Fruit fly (Drosophila melanogaster) whole organism, embryonic: ENCODE measurements around the gene Apt1.

ENCODE experiments used
- Abd-B ChIP-seq: fragments of 200-800 bp; sonication (Bioruptor generic); optimal IDR thresholded peaks from 2 replicates; lab custom pipeline; 2018; ENCODE audit warnings: missing biosample characterization, mild to moderate bottlenecking, missing genetic modification characterization, moderate library complexity
- Asciz ChIP-seq: fragments of 200-800 bp; sonication (Bioruptor generic); optimal IDR thresholded peaks from 2 replicates; lab custom pipeline; 2017; ENCODE audit warnings: missing biosample characterization, mild to moderate bottlenecking, missing genetic modification characterization, missing genetic modification reagents
- Atf3 ChIP-seq: fragments of 200-800 bp; sonication (Bioruptor generic); optimal IDR thresholded peaks from 3 replicates; lab custom pipeline; 2016; ENCODE audit warnings: missing biosample characterization, missing genetic modification characterization
- Atf6 ChIP-seq: fragments of 200-800 bp; sonication (Bioruptor generic); IDR thresholded peaks from 2 replicates; pipeline ENCODE4 v1.3.6; 2022; ENCODE audit warnings: missing biosample characterization, missing genetic modification characterization
- Blimp-1 ChIP-seq: fragments of 200-800 bp; sonication (Bioruptor generic); optimal IDR thresholded peaks from 3 replicates; lab custom pipeline; 2018; ENCODE audit warnings: missing biosample characterization, missing genetic modification characterization, mild to moderate bottlenecking, moderate library complexity, missing genetic modification reagents
- CG1024 ChIP-seq: fragments of 200-800 bp; sonication (Bioruptor generic); IDR thresholded peaks from 2 replicates; pipeline ENCODE4 v1.3.6; 2022; ENCODE audit warnings: missing biosample characterization, missing genetic modification characterization
- CG10321 ChIP-seq: fragments of 200-800 bp; sonication (Bioruptor generic); IDR thresholded peaks from 2 replicates; pipeline ENCODE4 v1.3.6; 2022; ENCODE audit warnings: missing biosample characterization, missing genetic modification characterization
- CG11398 ChIP-seq: fragments of 200-800 bp; sonication (Bioruptor generic); optimal IDR thresholded peaks from 2 replicates; lab custom pipeline; 2016; ENCODE audit warnings: missing biosample characterization, missing genetic modification characterization
- CG11456 ChIP-seq: fragments of 200-800 bp; sonication (Bioruptor generic); IDR thresholded peaks from 3 replicates; pipeline ENCODE4 v1.3.6; 2022; ENCODE audit warnings: missing biosample characterization, missing genetic modification characterization
- CG13123 ChIP-seq: fragments of 200-800 bp; sonication (Bioruptor generic); optimal IDR thresholded peaks from 2 replicates; lab custom pipeline; 2016; ENCODE audit warnings: missing biosample characterization, missing genetic modification characterization
- CG16863 ChIP-seq: fragments of 200-800 bp; sonication (Bioruptor generic); optimal IDR thresholded peaks from 3 replicates; lab custom pipeline; 2016; ENCODE audit warnings: missing biosample characterization, missing genetic modification characterization
- CG17361 ChIP-seq: fragments of 200-800 bp; sonication (Bioruptor generic); IDR thresholded peaks from 3 replicates; pipeline ENCODE4 v1.3.6; 2022; ENCODE audit warnings: missing biosample characterization, missing genetic modification characterization
- CG17829 ChIP-seq: fragments of 200-800 bp; optimal IDR thresholded peaks from 2 replicates; lab custom pipeline; 2019; ENCODE audit warnings: missing biosample characterization, mild to moderate bottlenecking, missing genetic modification characterization, moderate library complexity
- CG2116 ChIP-seq: fragments of 200-800 bp; sonication (Bioruptor generic); optimal IDR thresholded peaks from 3 replicates; lab custom pipeline; 2018; ENCODE audit warnings: missing biosample characterization, mild to moderate bottlenecking, missing genetic modification characterization
- CG30431 ChIP-seq: fragments of 200-800 bp; sonication (Bioruptor generic); optimal IDR thresholded peaks from 2 replicates; lab custom pipeline; 2017; ENCODE audit warnings: missing biosample characterization, missing genetic modification characterization
- CG32772 ChIP-seq: fragments of 200-800 bp; sonication (Bioruptor generic); IDR thresholded peaks from 2 replicates; pipeline ENCODE4 v1.3.6; 2022; ENCODE audit warnings: missing biosample characterization, missing genetic modification characterization
- CG3407 ChIP-seq: fragments of 200-800 bp; sonication (Bioruptor generic); optimal IDR thresholded peaks from 2 replicates; lab custom pipeline; 2018; ENCODE audit warnings: missing biosample characterization, mild to moderate bottlenecking, missing genetic modification characterization
- CG42726 ChIP-seq: fragments of 200-800 bp; sonication (Bioruptor generic); IDR thresholded peaks from 2 replicates; pipeline ENCODE4 v1.3.6; 2022; ENCODE audit warnings: missing biosample characterization, missing genetic modification characterization; ENCODE audit not compliant: partially characterized antibody
- CG4282 ChIP-seq: fragments of 200-800 bp; sonication (Bioruptor generic); optimal IDR thresholded peaks from 2 replicates; lab custom pipeline; 2016; ENCODE audit warnings: missing biosample characterization, missing genetic modification characterization
- CG43689 ChIP-seq: fragments of 200-800 bp; sonication (Bioruptor generic); IDR thresholded peaks from 2 replicates; pipeline ENCODE4 v1.3.6; 2022; ENCODE audit warnings: missing biosample characterization, missing genetic modification characterization
- CG4730 ChIP-seq: fragments of 200-800 bp; sonication (Bioruptor generic); IDR thresholded peaks from 2 replicates; pipeline ENCODE4 v1.3.6; 2022; ENCODE audit warnings: missing biosample characterization, missing genetic modification characterization
- CG6683 ChIP-seq: fragments of 200-800 bp; sonication (Bioruptor generic); optimal IDR thresholded peaks from 2 replicates; lab custom pipeline; 2017; ENCODE audit warnings: missing biosample characterization, mild to moderate bottlenecking, missing genetic modification characterization, missing genetic modification reagents
- CG7556 ChIP-seq: fragments of 200-800 bp; sonication (Bioruptor generic); optimal IDR thresholded peaks from 2 replicates; lab custom pipeline; 2017; ENCODE audit warnings: missing biosample characterization, mild to moderate bottlenecking, missing genetic modification characterization
- CG8359 ChIP-seq: fragments of 200-800 bp; sonication (Bioruptor generic); optimal IDR thresholded peaks from 2 replicates; lab custom pipeline; 2017; ENCODE audit warnings: missing biosample characterization, mild to moderate bottlenecking, missing genetic modification characterization, borderline replicate concordance
- CG9727 ChIP-seq: fragments of 200-800 bp; sonication (Bioruptor generic); optimal IDR thresholded peaks from 3 replicates; lab custom pipeline; 2017; ENCODE audit warnings: missing biosample characterization, mild to moderate bottlenecking, missing genetic modification characterization
- CG9876 ChIP-seq: fragments of 200-800 bp; sonication (Bioruptor generic); optimal IDR thresholded peaks from 2 replicates; lab custom pipeline; 2016; ENCODE audit warnings: missing biosample characterization, missing genetic modification characterization
- CG9932 ChIP-seq: fragments of 200-800 bp; sonication (Bioruptor generic); IDR thresholded peaks from 2 replicates; pipeline ENCODE4 v1.3.6; 2022; ENCODE audit warnings: missing biosample characterization, missing genetic modification characterization
- CHES-1-like ChIP-seq: fragments of 200-800 bp; sonication (Bioruptor generic); optimal IDR thresholded peaks from 2 replicates; lab custom pipeline; 2016; ENCODE audit warnings: missing biosample characterization, missing genetic modification characterization
- CTCF ChIP-seq: fragments of 200-800 bp; sonication (Bioruptor generic); optimal IDR thresholded peaks from 2 replicates; lab custom pipeline; 2017; ENCODE audit warnings: missing biosample characterization, mild to moderate bottlenecking, missing genetic modification characterization, moderate library complexity
- Chrac-16 ChIP-seq: fragments of 200-800 bp; sonication (Bioruptor generic); optimal IDR thresholded peaks from 3 replicates; lab custom pipeline; 2016; ENCODE audit warnings: missing biosample characterization, missing genetic modification characterization
- CoRest ChIP-seq: fragments of 200-800 bp; sonication (Bioruptor generic); optimal IDR thresholded peaks from 3 replicates; lab custom pipeline; 2018; ENCODE audit warnings: missing biosample characterization, mild to moderate bottlenecking, missing genetic modification characterization, moderate library complexity
- D19B ChIP-seq: fragments of 200-800 bp; sonication (Bioruptor generic); optimal IDR thresholded peaks from 2 replicates; lab custom pipeline; 2017; ENCODE audit warnings: missing biosample characterization, mild to moderate bottlenecking, missing genetic modification characterization
- Dip3 ChIP-seq: fragments of 200-800 bp; sonication (Bioruptor generic); optimal IDR thresholded peaks from 3 replicates; lab custom pipeline; 2016; ENCODE audit warnings: missing biosample characterization, missing genetic modification characterization
- HHEX ChIP-seq: fragments of 200-800 bp; sonication (Bioruptor generic); optimal IDR thresholded peaks from 3 replicates; lab custom pipeline; 2017; ENCODE audit warnings: missing biosample characterization, mild to moderate bottlenecking, missing genetic modification characterization, missing genetic modification reagents
- Mes4 ChIP-seq: fragments of 200-800 bp; sonication (Bioruptor generic); optimal IDR thresholded peaks from 2 replicates; lab custom pipeline; 2016; ENCODE audit warnings: missing biosample characterization, missing genetic modification characterization
- Oaz ChIP-seq: fragments of 200-800 bp; sonication (Bioruptor generic); IDR thresholded peaks from 2 replicates; pipeline ENCODE4 v1.3.6; 2022; ENCODE audit warnings: missing biosample characterization, missing genetic modification characterization
- Rfx ChIP-seq: fragments of 200-800 bp; sonication (Bioruptor generic); IDR thresholded peaks from 2 replicates; pipeline ENCODE4 v1.3.6; 2022; ENCODE audit warnings: missing biosample characterization, missing genetic modification characterization
- Ssrp ChIP-seq: fragments of 200-800 bp; sonication (Bioruptor generic); optimal IDR thresholded peaks from 2 replicates; lab custom pipeline; 2018; ENCODE audit warnings: missing biosample characterization, mild to moderate bottlenecking, missing genetic modification characterization, moderate library complexity
- Usf ChIP-seq: fragments of 200-800 bp; sonication (Bioruptor generic); optimal IDR thresholded peaks from 2 replicates; lab custom pipeline; 2017; ENCODE audit warnings: missing genotype, missing biosample characterization, missing genetic modification characterization
- az2 ChIP-seq: fragments of 200-800 bp; sonication (Bioruptor generic); optimal IDR thresholded peaks from 3 replicates; lab custom pipeline; 2016; ENCODE audit warnings: missing biosample characterization, missing genetic modification characterization
- bsh ChIP-seq, 2 experiments: fragments of 200-800 bp; sonication (Bioruptor generic); optimal IDR thresholded peaks; 2 replicates each; lab custom pipeline; 2017 to 2018; ENCODE audit warnings: mild to moderate bottlenecking in 2 of 2, missing biosample characterization in 2 of 2, missing genetic modification characterization in 2 of 2, moderate library complexity in 1 of 2
- chn ChIP-seq: fragments of 200-800 bp; sonication (Bioruptor generic); optimal IDR thresholded peaks from 2 replicates; lab custom pipeline; 2016; ENCODE audit warnings: missing biosample characterization, missing genetic modification characterization
- crp ChIP-seq, 2 experiments: fragments of 200-800 bp; sonication (Bioruptor generic); optimal IDR thresholded peaks; 2 replicates in 1 of 2; 3 replicates in 1 of 2; lab custom pipeline; 2017; ENCODE audit warnings: missing biosample characterization in 2 of 2, missing genetic modification characterization in 2 of 2, mild to moderate bottlenecking in 1 of 2, moderate library complexity in 1 of 2
- dysf ChIP-seq: fragments of 200-800 bp; sonication (Bioruptor generic); IDR thresholded peaks from 3 replicates; pipeline ENCODE4 v1.3.6; 2022; ENCODE audit warnings: missing biosample characterization, missing genetic modification characterization
- gfzf ChIP-seq: fragments of 200-800 bp; sonication (Bioruptor generic); optimal IDR thresholded peaks from 2 replicates; lab custom pipeline; 2016; ENCODE audit warnings: missing biosample characterization, mild to moderate bottlenecking, missing genetic modification characterization, moderate library complexity
- gro ChIP-seq: fragments of 200-800 bp; sonication (Bioruptor generic); optimal IDR thresholded peaks from 2 replicates; lab custom pipeline; 2016; ENCODE audit warnings: missing biosample characterization, missing genetic modification characterization
- gsb-n ChIP-seq: fragments of 200-800 bp; sonication (Bioruptor generic); optimal IDR thresholded peaks from 3 replicates; lab custom pipeline; 2018; ENCODE audit warnings: missing biosample characterization, mild to moderate bottlenecking, missing genetic modification characterization
- her ChIP-seq: fragments of 200-800 bp; sonication (Bioruptor generic); optimal IDR thresholded peaks from 2 replicates; lab custom pipeline; 2016; ENCODE audit warnings: missing biosample characterization, missing genetic modification characterization
- kay ChIP-seq: fragments of 200-800 bp; sonication (Bioruptor generic); optimal IDR thresholded peaks from 2 replicates; lab custom pipeline; 2016; ENCODE audit warnings: missing biosample characterization, missing genetic modification characterization
- lbe ChIP-seq: fragments of 200-800 bp; sonication (Bioruptor generic); optimal IDR thresholded peaks from 2 replicates; lab custom pipeline; 2016; ENCODE audit warnings: missing biosample characterization, mild to moderate bottlenecking, missing genetic modification characterization
- trh ChIP-seq: fragments of 200-800 bp; sonication (Bioruptor generic); optimal IDR thresholded peaks from 2 replicates; lab custom pipeline; 2016; ENCODE audit warnings: missing biosample characterization, missing genetic modification characterization
- vvl ChIP-seq: fragments of 200-800 bp; sonication (Bioruptor generic); IDR thresholded peaks from 2 replicates; pipeline ENCODE4 v1.3.6; 2022; ENCODE audit warnings: missing biosample characterization, missing genetic modification characterization

Gene Apt1

DNA sequence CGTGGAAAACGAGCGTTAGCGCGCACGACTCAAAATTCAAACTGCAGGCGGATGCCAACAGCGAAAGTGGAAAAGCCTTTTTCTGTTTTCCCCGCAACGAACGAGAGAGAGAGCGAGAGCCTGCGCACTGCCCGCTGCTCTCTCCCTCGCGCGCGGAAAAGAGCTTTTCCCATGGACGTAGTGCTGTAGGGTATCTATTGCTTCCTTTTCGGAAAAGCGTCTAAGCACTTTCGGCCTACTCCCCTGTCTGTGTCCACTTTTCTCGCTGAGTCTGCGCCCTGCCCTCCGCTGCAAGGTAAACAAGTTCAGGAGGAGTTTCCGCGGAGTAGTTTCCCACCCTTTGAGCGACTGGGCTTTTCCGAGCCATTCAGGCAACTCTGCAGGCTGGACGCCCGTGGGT, 52.5 kb downstream of the Apt1 start, which contains the start of gene CG32085 (continued):
- TF ChIP-seq Asciz (GFP tag; lab: Kevin White, UChicago) (no peak), Chrac-16 (GFP tag; lab: Kevin White, UChicago) (no peak), lbe (no peak), CG17829 (tag; lab: Kevin White, UChicago) (peak; percentile 35), CG2116 (GFP tag; lab: Kevin White, UChicago) (no peak), CG10321 (GFP tag; lab: Robert Waterston, UW) (no peak), gfzf (GFP tag; lab: Kevin White, UChicago) (no peak), trh (no peak), dysf (peak; percentile 82), CG11456 (GFP tag; lab: Robert Waterston, UW) (peak; percentile 91), CG9876 (GFP tag; lab: Kevin White, UChicago) (peak; percentile 28), gro (GFP tag; lab: Kevin White, UChicago) (peak; percentile 8), CG17361 (GFP tag; lab: Robert Waterston, UW) (0 out of 3 replicates have a peak, but pooled peaks have one; percentile 27), CG30431 (GFP tag; lab: Kevin White, UChicago) (no peak), CG9727 (GFP tag; lab: Kevin White, UChicago) (no peak), Atf3 (GFP tag; lab: Kevin White, UChicago) (peak; percentile 21), CG32772 (GFP tag; lab: Robert Waterston, UW) (no peak), CG7556 (GFP tag; lab: Kevin White, UChicago) (peak; percentile 56), CG6683 (peak; percentile 44), D19B (GFP tag; lab: Kevin White, UChicago) (no peak), crp (GFP tag; optimal IDR thresholded peaks at IDR 0.05; lab: Kevin White, UChicago) (no peak), Usf (peak; percentile 10), vvl (GFP tag; lab: Robert Waterston, UW) (peak; percentile 82), CHES-1-like (GFP tag; lab: Kevin White, UChicago) (peak; percentile 50), Oaz (GFP tag; lab: Robert Waterston, UW) (0 out of 2 replicates have a peak, but pooled peaks have one; percentile 16), CG11398 (GFP tag; lab: Kevin White, UChicago) (peak; percentile 4), Dip3 (GFP tag; lab: Kevin White, UChicago) (peak; percentile 41), az2 (GFP tag; lab: Kevin White, UChicago) (peak; percentile 56), Abd-B (no peak), CG9932 (GFP tag; lab: Robert Waterston, UW) (peak; percentile 84), CTCF (GFP tag; lab: Kevin White, UChicago) (no peak), HHEX (GFP tag; lab: Kevin White, UChicago) (peak; percentile 53), CG16863 (peak; percentile 52), CG4282 (no peak), her (peak; percentile 78), CoRest (tag; lab: Kevin White, UChicago) (peak; percentile 21), Blimp-1 (GFP tag; lab: Kevin White, UChicago) (no peak), bsh (GFP tag; optimal IDR thresholded peaks at IDR 0.05; lab: Kevin White, UChicago) (no peak), Mes4 (GFP tag; lab: Kevin White, UChicago) (peak; percentile 3), gsb-n (tag; lab: Kevin White, UChicago) (no peak), CG1024 (GFP tag; lab: Robert Waterston, UW) (no peak; the same call in 1 of the 2 replicates), Ssrp (no peak), chn (GFP tag; lab: Kevin White, UChicago) (peak; percentile 18), CG3407 (GFP tag; lab: Kevin White, UChicago) (no peak), CG43689 (no peak), CG8359 (no peak), Atf6 (peak; percentile 66), CG13123 (GFP tag; lab: Kevin White, UChicago) (no peak), CG4730 (GFP tag; lab: Robert Waterston, UW) (peak; percentile 54; the same call in 1 of the 2 replicates), kay (GFP tag; lab: Kevin White, UChicago) (peak; percentile 30), Rfx (GFP tag; lab: Robert Waterston, UW) (peak; percentile 93), CG42726 (no peak)
